Worm (Caenorhabditis elegans): Measurements from ENCODE around the gene C54E10.10.
"Not testable (repeated sequence)": the region's sequence is repeated elsewhere in the genome, so short reads cannot be mapped to it uniquely, and the experiment has no call there.

ce11 chrV:18762044-18762443 lies 41.1 kb downstream of the C54E10.10 start, which contains the start of gene F11D11.22:
- not testable (repeated sequence) for TF ChIP-seq snpc-1.2, Y105C5A.15 (GFP tag; IDR thresholded peaks at IDR 0.05)

All from whole organism, L4 larva.